Worm (Caenorhabditis elegans) whole organism, late embryonic: ENCODE data around the gene srt-36.

Experiments used
- ama-1 ChIP-seq: fragments of 150-350 bp; optimal IDR thresholded peaks from 2 replicates; lab custom pipeline; 2014
- ceh-14 ChIP-seq: sonication (generic microtip); optimal IDR thresholded peaks from 2 replicates; lab custom pipeline; 2016; ENCODE audit warnings: missing genotype, missing genetic modification characterization, missing compliant biosample characterization
- ceh-30 ChIP-seq: fragments of 150-350 bp; optimal IDR thresholded peaks from 2 replicates; lab custom pipeline; 2014; ENCODE audit warnings: missing biosample characterization, missing genetic modification characterization
- ceh-48 ChIP-seq: sonication (generic microtip); optimal IDR thresholded peaks from 2 replicates; lab custom pipeline; 2016; ENCODE audit warnings: missing genetic modification characterization, inconsistent platforms, missing compliant biosample characterization
- ceh-9 ChIP-seq: sonication (generic microtip); optimal IDR thresholded peaks from 2 replicates; lab custom pipeline; 2016; ENCODE audit warnings: mild to moderate bottlenecking, missing genetic modification characterization, inconsistent platforms, missing compliant biosample characterization
- dmd-4 ChIP-seq: sonication (generic microtip); optimal IDR thresholded peaks from 2 replicates; lab custom pipeline; 2016; ENCODE audit warnings: borderline replicate concordance, missing genetic modification characterization, missing compliant biosample characterization
- gmeb-2 ChIP-seq: sonication (generic microtip); optimal IDR thresholded peaks from 2 replicates; lab custom pipeline; 2016; ENCODE audit warnings: missing genetic modification characterization, inconsistent platforms, missing compliant biosample characterization
- nfya-1 ChIP-seq: sonication (generic microtip); optimal IDR thresholded peaks from 2 replicates; lab custom pipeline; 2017; ENCODE audit warnings: missing genetic modification characterization, mild to moderate bottlenecking, missing compliant biosample characterization, antibody characterized with exemption, moderate library complexity
- nhr-11 ChIP-seq: fragments of 150-350 bp; optimal IDR thresholded peaks from 2 replicates; lab custom pipeline; 2014; ENCODE audit warnings: missing biosample characterization, missing genetic modification characterization
- pag-3 ChIP-seq: sonication (generic microtip); optimal IDR thresholded peaks from 2 replicates; lab custom pipeline; 2016; ENCODE audit warnings: missing compliant biosample characterization, missing genetic modification characterization, borderline replicate concordance
- pha-4 ChIP-seq: fragments of 150-350 bp; optimal IDR thresholded peaks from 2 replicates; lab custom pipeline; 2018; ENCODE audit warnings: missing biosample characterization, missing genetic modification reagents, missing genetic modification characterization
- tbx-7 ChIP-seq: sonication (generic microtip); optimal IDR thresholded peaks from 2 replicates; lab custom pipeline; 2016; ENCODE audit warnings: missing genotype, missing genetic modification characterization, missing compliant biosample characterization
- unc-86 ChIP-seq: sonication (generic microtip); optimal IDR thresholded peaks from 2 replicates; lab custom pipeline; 2016; ENCODE audit warnings: missing genetic modification characterization, missing compliant biosample characterization

ce11 chrV:4315057-4315456, 46.9 kb upstream of the srt-36 start, which contains the start of gene srh-192:
- TF ChIP-seq nhr-11 (tag; lab: Kevin White, UChicago) = no peak
- no peak for TF ChIP-seq ceh-14
- TF ChIP-seq dmd-4 = no peak
- TF ChIP-seq nfya-1 (tag; lab: Kevin White, UChicago) = no peak
- TF ChIP-seq ceh-30 (tag; lab: Kevin White, UChicago) = no peak
- no peak for TF ChIP-seq pag-3 (tag; lab: Kevin White, UChicago)
- no peak for TF ChIP-seq tbx-7
- TF ChIP-seq gmeb-2 = no peak
- no peak for TF ChIP-seq ceh-48 (tag; lab: Kevin White, UChicago)
- TF ChIP-seq ama-1 (lab: Kevin White, UChicago) = no peak
- no peak for TF ChIP-seq ceh-9
- TF ChIP-seq pha-4 (tag; lab: Kevin White, UChicago) = no peak
- TF ChIP-seq unc-86 = no peak
